Fruit fly (Drosophila melanogaster) whole organism, pupa: ENCODE results near the gene CG8112.
A peak's percentile ranks its signal among the peaks of the same experiment; 100 is the strongest.

Source experiments
- CG10348 ChIP-seq: fragments of 200-800 bp; sonication (Bioruptor generic); IDR thresholded peaks from 2 replicates; pipeline ENCODE4 v1.3.6; 2022; ENCODE audit warnings: missing biosample characterization, missing genetic modification characterization
- CG12605 ChIP-seq: fragments of 200-800 bp; sonication (Bioruptor generic); IDR thresholded peaks from 2 replicates; pipeline ENCODE4 v1.3.6; 2022; ENCODE audit warnings: missing biosample characterization, missing genetic modification characterization
- CG13204 ChIP-seq: fragments of 200-800 bp; sonication (Bioruptor generic); optimal IDR thresholded peaks from 2 replicates; lab custom pipeline; 2018; ENCODE audit warnings: missing biosample characterization, mild to moderate bottlenecking, missing genetic modification characterization, moderate library complexity
- CG14655 ChIP-seq: fragments of 200-800 bp; sonication (Bioruptor generic); optimal IDR thresholded peaks from 3 replicates; lab custom pipeline; 2017; ENCODE audit warnings: mild to moderate bottlenecking, missing biosample characterization, missing genetic modification reagents, missing genetic modification characterization
- CG15710 ChIP-seq: fragments of 200-800 bp; sonication (Bioruptor generic); optimal IDR thresholded peaks from 2 replicates; lab custom pipeline; 2018; ENCODE audit warnings: missing biosample characterization, mild to moderate bottlenecking, missing genetic modification characterization, moderate library complexity
- CG17806 ChIP-seq: fragments of 200-800 bp; sonication (Bioruptor generic); optimal IDR thresholded peaks from 2 replicates; lab custom pipeline; 2018; ENCODE audit warnings: missing biosample characterization, mild to moderate bottlenecking, missing genetic modification characterization, moderate library complexity
- CG32121 ChIP-seq: fragments of 200-800 bp; sonication (Bioruptor generic); IDR thresholded peaks from 2 replicates; pipeline ENCODE4 v1.3.6; 2022; ENCODE audit warnings: missing biosample characterization, missing genetic modification characterization
- CG34367 ChIP-seq: fragments of 200-800 bp; sonication (Bioruptor generic); optimal IDR thresholded peaks from 2 replicates; lab custom pipeline; 2018; ENCODE audit warnings: missing biosample characterization, mild to moderate bottlenecking, missing genetic modification characterization
- CG4496 ChIP-seq: fragments of 200-800 bp; sonication (Bioruptor generic); IDR thresholded peaks from 3 replicates; pipeline ENCODE4 v1.3.6; 2022; ENCODE audit warnings: missing biosample characterization, missing genetic modification characterization
- CG8159 ChIP-seq: fragments of 200-800 bp; sonication (Bioruptor generic); optimal IDR thresholded peaks from 3 replicates; lab custom pipeline; 2018; ENCODE audit warnings: missing biosample characterization, mild to moderate bottlenecking, missing genetic modification characterization, moderate library complexity
- CG8301 ChIP-seq: fragments of 200-800 bp; sonication (Bioruptor generic); optimal IDR thresholded peaks from 2 replicates; lab custom pipeline; 2018; ENCODE audit warnings: missing biosample characterization, mild to moderate bottlenecking, missing genetic modification characterization
- CG9948 ChIP-seq: fragments of 200-800 bp; sonication (Bioruptor generic); optimal IDR thresholded peaks from 2 replicates; lab custom pipeline; 2018; ENCODE audit warnings: missing biosample characterization, mild to moderate bottlenecking, missing genetic modification characterization, moderate library complexity
- D1 ChIP-seq: fragments of 200-800 bp; sonication (Bioruptor generic); optimal IDR thresholded peaks from 2 replicates; lab custom pipeline; 2018; ENCODE audit warnings: missing biosample characterization, mild to moderate bottlenecking, missing genetic modification characterization, moderate library complexity
- EcR ChIP-seq: fragments of 200-800 bp; sonication (Bioruptor generic); optimal IDR thresholded peaks from 3 replicates; lab custom pipeline; 2019; ENCODE audit warnings: missing biosample characterization, missing genetic modification characterization, mild to moderate bottlenecking, moderate library complexity, missing genetic modification reagents
- Ets98B ChIP-seq: fragments of 200-800 bp; sonication (Bioruptor generic); IDR thresholded peaks from 2 replicates; pipeline ENCODE4 v1.3.6; 2022; ENCODE audit warnings: missing biosample characterization, missing genetic modification characterization
- Pif1A ChIP-seq: fragments of 200-800 bp; sonication (Bioruptor generic); optimal IDR thresholded peaks from 3 replicates; lab custom pipeline; 2016; ENCODE audit warnings: missing biosample characterization, missing genetic modification characterization
- Pif1B ChIP-seq: fragments of 200-800 bp; sonication (Bioruptor generic); optimal IDR thresholded peaks from 3 replicates; lab custom pipeline; 2016; ENCODE audit warnings: missing biosample characterization, missing genetic modification characterization
- fd96Ca ChIP-seq: fragments of 200-800 bp; sonication (Bioruptor generic); IDR thresholded peaks from 3 replicates; pipeline ENCODE4 v1.3.6; 2022; ENCODE audit warnings: missing biosample characterization, missing genetic modification characterization
- gl ChIP-seq: fragments of 200-800 bp; sonication (Bioruptor generic); optimal IDR thresholded peaks from 2 replicates; lab custom pipeline; 2018; ENCODE audit warnings: missing biosample characterization, mild to moderate bottlenecking, missing genetic modification characterization
- rn ChIP-seq: fragments of 200-800 bp; sonication (Bioruptor generic); IDR thresholded peaks from 2 replicates; pipeline ENCODE4 v1.3.6; 2022; ENCODE audit warnings: missing biosample characterization, missing genetic modification characterization

Gene CG8112

dm6 chr3R:8715851-8716550 is 3.3 kb downstream of the CG8112 start, which contains the start of gene TMEM216:
TMEM216 (plus strand) TSS chr3R:8716243.
- no peak for TF ChIP-seq CG17806 (tag; lab: Kevin White, UChicago)
- TF ChIP-seq EcR = peak; percentile 2
- peak; percentile 28 for TF ChIP-seq gl
- TF ChIP-seq CG8301 (tag; lab: Kevin White, UChicago) = no peak
- no peak for TF ChIP-seq CG8159
- no peak for TF ChIP-seq fd96Ca (GFP tag; lab: Robert Waterston, UW)
- TF ChIP-seq CG4496 (GFP tag; lab: Robert Waterston, UW) = 0 out of 3 replicates have a peak, but pooled peaks have one; percentile 17
- no peak for TF ChIP-seq D1 (tag; lab: Kevin White, UChicago)
- no peak for TF ChIP-seq CG15710 (tag; lab: Kevin White, UChicago)
- TF ChIP-seq rn = no peak
- TF ChIP-seq, all 21 proteins: peak for 3

- TF ChIP-seq CG15710 (tag; lab: Kevin White, UChicago) = peak; percentile 4
- TF ChIP-seq CG9948 (tag; lab: Kevin White, UChicago) = peak; percentile 30
- TF ChIP-seq CG8301 (tag; lab: Kevin White, UChicago) = peak; percentile 11
- TF ChIP-seq CG17806 (tag; lab: Kevin White, UChicago) = peak; percentile 19
- no peak for TF ChIP-seq CG34367 (tag; lab: Kevin White, UChicago)
- no peak for TF ChIP-seq fd96Ca (GFP tag; lab: Robert Waterston, UW)
These were observed 3.8 kb downstream of the CG8112 start for dm6 chr3R:8716551-8716879.

dm6 chr3R:8718356-8718755 is 5.6 kb downstream of the CG8112 start, which contains the start of gene Cks85A:
Cks85A (minus strand) TSS chr3R:8718456.
- no peak; the same call in 1 of the 2 replicates for TF ChIP-seq Ets98B (GFP tag; lab: Robert Waterston, UW)
- no peak for TF ChIP-seq CG17806 (tag; lab: Kevin White, UChicago)
- TF ChIP-seq CG8301 (tag; lab: Kevin White, UChicago) = no peak
- no peak for TF ChIP-seq CG15710 (tag; lab: Kevin White, UChicago)
- no peak for TF ChIP-seq fd96Ca (GFP tag; lab: Robert Waterston, UW)
- no peak for TF ChIP-seq EcR
- TF ChIP-seq Pif1A (GFP tag; lab: Kevin White, UChicago) = no peak
- TF ChIP-seq CG13204 (GFP tag; lab: Kevin White, UChicago) = no peak
- no peak for TF ChIP-seq CG12605 (GFP tag; lab: Robert Waterston, UW)
- TF ChIP-seq Pif1B = no peak
- no peak for TF ChIP-seq gl
- TF ChIP-seq, all 21 proteins: peak for 0

dm6 chr3R:8718898-8719297 is 6.2 kb downstream of the CG8112 start, which contains the start of gene CG11760:
CG11760 (plus strand) TSS chr3R:8719198.
- 0 out of 3 replicates have a peak, but pooled peaks have one; percentile 29 for TF ChIP-seq CG4496 (GFP tag; lab: Robert Waterston, UW)
- no peak for TF ChIP-seq CG17806 (tag; lab: Kevin White, UChicago)
- no peak for TF ChIP-seq CG12605 (GFP tag; lab: Robert Waterston, UW)

- TF ChIP-seq Pif1B = no peak
These were observed 8.3 kb downstream of the CG8112 start, which contains the start of gene CG8136 for dm6 chr3R:8721071-8721470. CG8136 (plus strand) TSS chr3R:8721371.

dm6 chr3R:8722962-8723548 is 10.3 kb downstream of the CG8112 start, which contains the start of gene nom:
nom (plus strand) TSS chr3R:8723174.
- TF ChIP-seq CG10348 (GFP tag; lab: Robert Waterston, UW) = no peak

- TF ChIP-seq CG10348 (GFP tag; lab: Robert Waterston, UW) = no peak
- TF ChIP-seq Ets98B (GFP tag; lab: Robert Waterston, UW) = no peak
- no peak for TF ChIP-seq EcR
- TF ChIP-seq fd96Ca (GFP tag; lab: Robert Waterston, UW) = no peak
- TF ChIP-seq CG4496 (GFP tag; lab: Robert Waterston, UW) = no peak
- TF ChIP-seq CG14655 (GFP tag; lab: Kevin White, UChicago) = no peak
- TF ChIP-seq CG15710 (tag; lab: Kevin White, UChicago) = no peak
- no peak for TF ChIP-seq CG9948 (tag; lab: Kevin White, UChicago)
- TF ChIP-seq gl = no peak
- TF ChIP-seq CG12605 (GFP tag; lab: Robert Waterston, UW) = no peak
- TF ChIP-seq CG32121 (GFP tag; lab: Robert Waterston, UW) = no peak
- no peak for TF ChIP-seq CG17806 (tag; lab: Kevin White, UChicago)
- TF ChIP-seq, all 21 proteins: peak for 0
These were observed 12.4 kb downstream of the CG8112 start, which contains the start of gene ouib for dm6 chr3R:8725179-8725578. ouib (plus strand) TSS chr3R:8725479.
